Worm (Caenorhabditis elegans) whole organism, L3 larva: ENCODE measurements around the gene bet-2.

ENCODE experiments used
- aly-2 ChIP-seq: fragments of 150-350 bp; optimal IDR thresholded peaks from 2 replicates; lab custom pipeline; 2014; ENCODE audit warnings: missing biosample characterization, missing genetic modification characterization
- egl-27 ChIP-seq: sonication (generic microtip); optimal IDR thresholded peaks from 4 replicates; lab custom pipeline; 2017; ENCODE audit warnings: missing biosample characterization, missing genetic modification reagents, missing genetic modification characterization
- elt-2 ChIP-seq: sonication (generic microtip); optimal IDR thresholded peaks from 2 replicates; lab custom pipeline; 2016; ENCODE audit warnings: missing genetic modification reagents, mild to moderate bottlenecking, missing genetic modification characterization, missing compliant biosample characterization
- elt-3 ChIP-seq, 3 experiments: fragments of 150-350 bp in 1 of 3; sonication (generic microtip) in 2 of 3; optimal IDR thresholded peaks; 2 replicates in 2 of 3; 4 replicates in 1 of 3; lab custom pipeline; 2014 to 2017; ENCODE audit warnings: missing biosample characterization in 3 of 3, missing genetic modification characterization in 3 of 3
- hmg-11 ChIP-seq: sonication (generic microtip); optimal IDR thresholded peaks from 2 replicates; lab custom pipeline; 2016; ENCODE audit warnings: missing genetic modification characterization, missing compliant biosample characterization
- nfya-1 ChIP-seq: sonication (generic microtip); optimal IDR thresholded peaks from 2 replicates; lab custom pipeline; 2017; ENCODE audit warnings: missing genetic modification characterization, mild to moderate bottlenecking, missing compliant biosample characterization, antibody characterized with exemption, moderate library complexity; ENCODE audit not compliant: insufficient read depth
- nhr-67 ChIP-seq: fragments of 150-350 bp; optimal IDR thresholded peaks from 2 replicates; lab custom pipeline; 2014; ENCODE audit warnings: missing biosample characterization, missing genetic modification characterization
- nhr-77 ChIP-seq: fragments of 150-350 bp; optimal IDR thresholded peaks from 2 replicates; lab custom pipeline; 2014; ENCODE audit warnings: missing biosample characterization, missing genetic modification characterization
- pha-4 ChIP-seq: fragments of 150-350 bp; optimal IDR thresholded peaks from 2 replicates; lab custom pipeline; 2014; ENCODE audit warnings: missing biosample characterization, missing genetic modification reagents, missing genetic modification characterization
- pqm-1 ChIP-seq: fragments of 150-350 bp; optimal IDR thresholded peaks from 2 replicates; lab custom pipeline; 2017; ENCODE audit warnings: missing biosample characterization, missing genetic modification characterization, inconsistent platforms
- skn-1 ChIP-seq: fragments of 150-350 bp; optimal IDR thresholded peaks from 2 replicates; lab custom pipeline; 2014; ENCODE audit warnings: missing biosample characterization, missing genetic modification characterization
- unc-39 ChIP-seq: sonication (generic microtip); optimal IDR thresholded peaks from 4 replicates; lab custom pipeline; 2017; ENCODE audit warnings: missing biosample characterization, missing genetic modification characterization
- zag-1 ChIP-seq: fragments of 150-350 bp; optimal IDR thresholded peaks from 2 replicates; lab custom pipeline; 2014; ENCODE audit warnings: missing biosample characterization, missing genetic modification characterization
- ztf-11 ChIP-seq: fragments of 150-350 bp; optimal IDR thresholded peaks from 2 replicates; lab custom pipeline; 2014; ENCODE audit warnings: missing biosample characterization, missing genetic modification characterization

ce11 chrX:10566775-10567174 lies 2.3 kb upstream of the bet-2 start:
- TF ChIP-seq elt-2 (tag; lab: Kevin White, UChicago) (peak; percentile 16), nhr-77 (tag; lab: Kevin White, UChicago) (no peak), pha-4 (tag; lab: Kevin White, UChicago) (peak; percentile 60), unc-39 (tag; lab: Kevin White, UChicago) (no peak), hmg-11 (tag; lab: Kevin White, UChicago) (peak; percentile 11), skn-1 (tag; lab: Kevin White, UChicago) (no peak), aly-2 (no peak), nhr-67 (tag; lab: Kevin White, UChicago) (no peak), egl-27 (tag; lab: Kevin White, UChicago) (no peak), zag-1 (no peak), pqm-1 (tag; lab: Kevin White, UChicago) (peak; percentile 10), ztf-11 (tag; lab: Kevin White, UChicago) (no peak), nfya-1 (peak; percentile 61), elt-3 (tag; optimal IDR thresholded peaks at IDR 0.05; lab: Kevin White, UChicago) (no peak)
